Worm (Caenorhabditis elegans) whole organism, late embryonic: ENCODE results near the gene pus-1.

Source experiments
- K09A11.1 ChIP-seq: sonication (generic microtip); optimal IDR thresholded peaks from 2 replicates; lab custom pipeline; 2017; ENCODE audit warnings: antibody characterized with exemption, mild to moderate bottlenecking, missing genetic modification characterization, missing compliant biosample characterization; ENCODE audit not compliant: insufficient read depth
- ceh-6 ChIP-seq: fragments of 200-800 bp; sonication (Bioruptor generic); optimal IDR thresholded peaks from 2 replicates; lab custom pipeline; 2018; ENCODE audit warnings: mild to moderate bottlenecking, missing genetic modification characterization, missing compliant biosample characterization
- pros-1 ChIP-seq: fragments of 150-350 bp; optimal IDR thresholded peaks from 2 replicates; lab custom pipeline; 2014; ENCODE audit warnings: missing biosample characterization, missing genetic modification reagents, missing genetic modification characterization

- TF ChIP-seq ceh-6 (GFP tag; lab: Kevin White, UChicago): no peak
- no peak for TF ChIP-seq K09A11.1 (tag; lab: Kevin White, UChicago)
- TF ChIP-seq pros-1 (tag; lab: Kevin White, UChicago): no peak
Measured at ce11 chrV:16804795-16805194, 10.0 kb upstream of the pus-1 start.
